Worm (Caenorhabditis elegans): ENCODE measurements around the gene mrpl-11.
A peak's percentile ranks its signal among the peaks of the same experiment; 100 is the strongest.

mrpl-11 gene

ce11 chrIII:8761040-8761654 is 43.7 kb downstream of the mrpl-11 start, which contains the start of gene aak-1:
aak-1 (minus strand) TSS chrIII:8761090.
- TF ChIP-seq skn-1 (tag; optimal IDR thresholded peaks at IDR 0.05) (no peak), nhr-129 (tag; optimal IDR thresholded peaks at IDR 0.05) (peak; percentile 5), nhr-10 (tag; optimal IDR thresholded peaks at IDR 0.05) (no peak)

DNA sequence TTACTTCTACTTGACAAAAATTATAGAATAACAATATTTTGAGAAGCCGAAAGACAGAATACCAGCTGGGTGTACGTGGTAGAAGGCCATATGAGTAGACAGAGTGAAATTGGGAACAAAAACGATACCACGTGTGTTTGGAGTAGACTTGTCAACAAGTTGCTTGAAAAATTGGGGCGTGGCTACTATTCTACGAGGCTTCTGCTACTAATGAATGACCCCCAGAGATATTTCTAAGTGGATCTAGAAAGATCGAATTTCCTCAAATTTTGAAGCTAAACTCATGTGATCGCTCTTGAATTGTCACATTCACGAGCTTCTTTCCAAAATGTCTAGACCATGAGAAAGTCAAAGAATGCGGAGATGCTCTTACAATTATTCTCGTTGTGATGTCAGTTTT is 44.6 kb downstream of the mrpl-11 start:
- TF ChIP-seq mdl-1 (tag; optimal IDR thresholded peaks at IDR 0.05) (no peak), blmp-1 (tag; optimal IDR thresholded peaks at IDR 0.05; ENCODE audit: insufficient read depth) (no peak), skn-1 (tag; optimal IDR thresholded peaks at IDR 0.05) (no peak), elt-1 (tag; optimal IDR thresholded peaks at IDR 0.05) (no peak), mab-5 (tag; optimal IDR thresholded peaks at IDR 0.05) (no peak), nhr-11 (tag; optimal IDR thresholded peaks at IDR 0.05) (no peak), mbf-1 (tag; optimal IDR thresholded peaks at IDR 0.05) (no peak), ztf-1 (GFP tag; conservative IDR thresholded peaks at IDR 0.05) (no peak), ZK546.5 (tag; optimal IDR thresholded peaks at IDR 0.05) (no peak)

ce11 chrIII:8763111-8763510 is 45.7 kb downstream of the mrpl-11 start:
- TF ChIP-seq dmd-4 (tag; optimal IDR thresholded peaks at IDR 0.05) (no peak), nhr-77 (tag; optimal IDR thresholded peaks at IDR 0.05) (no peak), mbf-1 (tag; optimal IDR thresholded peaks at IDR 0.05) (no peak)

DNA sequence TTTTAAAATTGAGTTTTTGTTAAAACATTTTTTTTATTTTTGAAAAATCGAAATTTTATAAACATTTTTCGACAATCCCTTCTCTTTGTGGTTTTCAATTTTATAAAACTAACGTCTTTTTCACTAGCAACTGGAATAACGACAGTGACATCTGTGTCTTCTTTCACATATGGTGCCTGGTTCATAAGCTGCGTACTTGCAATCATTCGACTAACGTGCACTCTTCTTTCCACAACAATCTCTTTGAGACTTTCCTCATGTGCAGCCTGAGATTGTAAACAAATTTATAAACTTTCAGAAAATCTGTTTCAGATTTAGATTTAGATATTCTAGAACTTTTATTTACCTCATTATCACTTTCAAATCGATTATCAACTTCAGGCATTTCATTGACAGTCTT is 47.6 kb downstream of the mrpl-11 start:
- TF ChIP-seq nhr-21 (tag; optimal IDR thresholded peaks at IDR 0.05), result no peak
- no peak for TF ChIP-seq nhr-237 (tag; optimal IDR thresholded peaks at IDR 0.05)
- no peak for TF ChIP-seq nhr-25 (tag; optimal IDR thresholded peaks at IDR 0.05)
- TF ChIP-seq ztf-4 (tag; optimal IDR thresholded peaks at IDR 0.05), result no peak

DNA sequence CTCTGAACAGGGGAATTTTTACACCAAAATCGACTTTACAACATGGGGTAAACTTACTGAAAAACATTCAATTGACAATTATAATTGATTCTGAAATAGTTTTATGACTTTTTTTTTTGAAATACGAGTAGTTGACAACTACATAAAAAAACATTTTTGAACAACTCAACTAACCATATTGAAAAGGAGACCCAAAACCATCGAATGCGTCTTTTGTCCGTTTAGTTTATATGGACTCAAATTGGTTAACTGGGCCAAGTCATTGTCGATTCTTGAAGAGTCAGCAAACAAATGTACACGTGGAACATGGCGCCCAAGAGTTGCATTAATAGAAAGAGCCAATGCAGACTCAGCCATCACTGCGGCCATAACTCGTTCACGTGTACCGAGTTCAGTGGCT is 49.0 kb downstream of the mrpl-11 start:
- TF ChIP-seq gmeb-1 (tag; optimal IDR thresholded peaks at IDR 0.05) (no peak), Y55F3AM.14 (GFP tag; optimal IDR thresholded peaks at IDR 0.05) (no peak), blmp-1 (tag; optimal IDR thresholded peaks at IDR 0.05; ENCODE audit: insufficient read depth) (no peak)

ce11 chrIII:8767292-8767829 is 49.9 kb downstream of the mrpl-11 start, which contains the start of gene mig-22:
mig-22 (minus strand) TSS chrIII:8767342.
- TF ChIP-seq nhr-129 (tag; optimal IDR thresholded peaks at IDR 0.05) (peak; percentile 7), blmp-1 (tag; optimal IDR thresholded peaks at IDR 0.05; ENCODE audit: insufficient read depth) (peak; percentile 33), skn-1 (tag; optimal IDR thresholded peaks at IDR 0.05) (no peak), nhr-25 (tag; optimal IDR thresholded peaks at IDR 0.05) (peak; percentile 17)

- TF ChIP-seq Y55F3AM.14 (GFP tag; optimal IDR thresholded peaks at IDR 0.05) (no peak), mdl-1 (tag; optimal IDR thresholded peaks at IDR 0.05) (no peak), gmeb-1 (tag; optimal IDR thresholded peaks at IDR 0.05) (peak; percentile 58), fos-1 (tag; optimal IDR thresholded peaks at IDR 0.05) (no peak), elt-1 (tag; optimal IDR thresholded peaks at IDR 0.05) (no peak), sma-9 (GFP tag; optimal IDR thresholded peaks at IDR 0.05) (peak; percentile 52), sma-9 (tag; optimal IDR thresholded peaks at IDR 0.05) (no peak), mbf-1 (tag; optimal IDR thresholded peaks at IDR 0.05) (peak; percentile 16), ztf-11 (tag; optimal IDR thresholded peaks at IDR 0.05) (no peak), alr-1 (tag; optimal IDR thresholded peaks at IDR 0.05) (no peak), nhr-11 (tag; optimal IDR thresholded peaks at IDR 0.05) (no peak), unc-39 (tag; optimal IDR thresholded peaks at IDR 0.05) (no peak), zag-1 (tag; optimal IDR thresholded peaks at IDR 0.05) (no peak), ceh-16 (tag; optimal IDR thresholded peaks at IDR 0.05) (no peak), nhr-6 (tag; optimal IDR thresholded peaks at IDR 0.05) (no peak), unc-55 (GFP tag; optimal IDR thresholded peaks at IDR 0.05) (peak; percentile 73), nhr-10 (tag; optimal IDR thresholded peaks at IDR 0.05) (no peak), nhr-237 (tag; optimal IDR thresholded peaks at IDR 0.05) (no peak), nhr-77 (tag; optimal IDR thresholded peaks at IDR 0.05) (no peak), ztf-1 (GFP tag; conservative IDR thresholded peaks at IDR 0.05) (no peak), unc-62 (GFP tag; optimal IDR thresholded peaks at IDR 0.05) (no peak), sma-3 (GFP tag; optimal IDR thresholded peaks at IDR 0.05) (peak; percentile 41), nhr-129 (tag; optimal IDR thresholded peaks at IDR 0.05) (peak; percentile 49), egl-27 (tag; optimal IDR thresholded peaks at IDR 0.05) (no peak), sem-4 (tag; optimal IDR thresholded peaks at IDR 0.05) (no peak), peb-1 (tag; optimal IDR thresholded peaks at IDR 0.05) (no peak), aly-2 (tag; optimal IDR thresholded peaks at IDR 0.05) (no peak), R02D3.7 (tag; optimal IDR thresholded peaks at IDR 0.05) (no peak), nhr-12 (tag; optimal IDR thresholded peaks at IDR 0.05) (no peak), ZK546.5 (tag; optimal IDR thresholded peaks at IDR 0.05) (no peak), skn-1 (tag; optimal IDR thresholded peaks at IDR 0.05) (peak; percentile 13), nhr-23 (tag; optimal IDR thresholded peaks at IDR 0.05) (no peak)
Measured at ce11 chrIII:8767889-8768361, 50.5 kb downstream of the mrpl-11 start, which contains the start of gene mtss-1. mtss-1 (plus strand) TSS chrIII:8768311.

Data from whole organism, L2 larva.